Worm (Caenorhabditis elegans) whole organism, L2 larva: Measurements from ENCODE around the gene C36A4.11.

Experiments used
- C34F6.9 ChIP-seq: fragments of 150-350 bp; optimal IDR thresholded peaks from 2 replicates; lab custom pipeline; 2014; ENCODE audit warnings: missing biosample characterization, missing genetic modification characterization
- F13H6.1 ChIP-seq: sonication (generic microtip); optimal IDR thresholded peaks from 2 replicates; lab custom pipeline; 2016; ENCODE audit warnings: missing genetic modification characterization, missing compliant biosample characterization
- R02D3.7 ChIP-seq: fragments of 150-350 bp; optimal IDR thresholded peaks from 2 replicates; lab custom pipeline; 2014; ENCODE audit warnings: missing biosample characterization, missing genetic modification characterization
- Y55F3AM.14 ChIP-seq: fragments of 200-800 bp; sonication (Bioruptor generic); optimal IDR thresholded peaks from 2 replicates; lab custom pipeline; 2018; ENCODE audit warnings: mild to moderate bottlenecking, missing genetic modification characterization, missing compliant biosample characterization
- ZK546.5 ChIP-seq: sonication (generic microtip); optimal IDR thresholded peaks from 2 replicates; lab custom pipeline; 2017; ENCODE audit warnings: missing biosample characterization, missing genetic modification characterization
- alr-1 ChIP-seq: fragments of 150-350 bp; optimal IDR thresholded peaks from 2 replicates; lab custom pipeline; 2014; ENCODE audit warnings: missing biosample characterization, missing genetic modification characterization
- aly-2 ChIP-seq: fragments of 150-350 bp; optimal IDR thresholded peaks from 2 replicates; lab custom pipeline; 2014; ENCODE audit warnings: missing biosample characterization, missing genetic modification characterization
- ama-1 ChIP-seq: fragments of 150-350 bp; optimal IDR thresholded peaks from 2 replicates; lab custom pipeline; 2018; ENCODE audit warnings: inconsistent platforms
- blmp-1 ChIP-seq: sonication (generic microtip); optimal IDR thresholded peaks from 2 replicates; lab custom pipeline; 2017; ENCODE audit warnings: missing genetic modification characterization, mild to moderate bottlenecking, missing compliant biosample characterization, antibody characterized with exemption, moderate library complexity; ENCODE audit not compliant: insufficient read depth
- ceh-16 ChIP-seq: fragments of 150-350 bp; optimal IDR thresholded peaks from 2 replicates; lab custom pipeline; 2014; ENCODE audit warnings: missing biosample characterization, missing genetic modification characterization
- ceh-82 ChIP-seq: fragments of 150-350 bp; optimal IDR thresholded peaks from 2 replicates; lab custom pipeline; 2014; ENCODE audit warnings: missing biosample characterization, missing genetic modification characterization
- crh-2 ChIP-seq: sonication (generic microtip); optimal IDR thresholded peaks from 2 replicates; lab custom pipeline; 2017; ENCODE audit warnings: missing biosample characterization, missing genetic modification characterization
- dmd-4 ChIP-seq: sonication (generic microtip); optimal IDR thresholded peaks from 2 replicates; lab custom pipeline; 2017; ENCODE audit warnings: missing biosample characterization, missing genetic modification characterization
- egl-27 ChIP-seq: sonication (generic microtip); optimal IDR thresholded peaks from 3 replicates; lab custom pipeline; 2017; ENCODE audit warnings: missing biosample characterization, missing genetic modification reagents, missing genetic modification characterization
- elt-1 ChIP-seq: fragments of 150-350 bp; optimal IDR thresholded peaks from 2 replicates; lab custom pipeline; 2014; ENCODE audit warnings: missing biosample characterization, missing genetic modification characterization
- elt-3 ChIP-seq: sonication (generic microtip); optimal IDR thresholded peaks from 2 replicates; lab custom pipeline; 2017; ENCODE audit warnings: missing biosample characterization, missing genetic modification characterization
- fos-1 ChIP-seq: fragments of 150-350 bp; optimal IDR thresholded peaks from 2 replicates; lab custom pipeline; 2014; ENCODE audit warnings: missing biosample characterization, missing genetic modification characterization
- gmeb-1 ChIP-seq: fragments of 150-350 bp; optimal IDR thresholded peaks from 2 replicates; lab custom pipeline; 2014; ENCODE audit warnings: missing biosample characterization, missing genetic modification characterization
- lin-11 ChIP-seq: fragments of 150-350 bp; sonication (generic microtip); optimal IDR thresholded peaks from 2 replicates; lab custom pipeline; 2014; ENCODE audit warnings: missing biosample characterization, missing genetic modification characterization, inconsistent platforms, mixed read lengths
- lin-13 ChIP-seq: fragments of 150-350 bp; optimal IDR thresholded peaks from 2 replicates; lab custom pipeline; 2014; ENCODE audit warnings: missing biosample characterization, missing genetic modification reagents, missing genetic modification characterization
- lin-39 ChIP-seq: fragments of 150-350 bp; optimal IDR thresholded peaks from 2 replicates; lab custom pipeline; 2014; ENCODE audit warnings: missing biosample characterization, missing genetic modification reagents, missing genetic modification characterization
- lsy-2 ChIP-seq, 2 experiments: fragments of 150-350 bp in 1 of 2; sonication (generic microtip) in 1 of 2; optimal IDR thresholded peaks; 2 replicates each; lab custom pipeline; 2014 to 2017; ENCODE audit warnings: missing biosample characterization in 2 of 2, missing genetic modification characterization in 2 of 2
- mab-5 ChIP-seq: fragments of 150-350 bp; optimal IDR thresholded peaks from 2 replicates; lab custom pipeline; 2014; ENCODE audit warnings: missing biosample characterization, missing genetic modification characterization
- mbf-1 ChIP-seq: sonication (generic microtip); optimal IDR thresholded peaks from 2 replicates; lab custom pipeline; 2017; ENCODE audit warnings: missing biosample characterization, missing genetic modification characterization
- mdl-1 ChIP-seq, 2 experiments: fragments of 150-350 bp in 1 of 2; sonication (generic microtip) in 1 of 2; optimal IDR thresholded peaks; 2 replicates each; lab custom pipeline; 2017; ENCODE audit warnings: missing biosample characterization in 2 of 2, missing genetic modification characterization in 2 of 2
- nhr-10 ChIP-seq: sonication (generic microtip); optimal IDR thresholded peaks from 2 replicates; lab custom pipeline; 2017; ENCODE audit warnings: missing biosample characterization, missing genetic modification characterization
- nhr-11 ChIP-seq: fragments of 150-350 bp; optimal IDR thresholded peaks from 2 replicates; lab custom pipeline; 2014; ENCODE audit warnings: missing biosample characterization, missing genetic modification characterization
- nhr-12 ChIP-seq: fragments of 150-350 bp; optimal IDR thresholded peaks from 2 replicates; lab custom pipeline; 2014; ENCODE audit warnings: missing biosample characterization, missing genetic modification characterization
- nhr-129 ChIP-seq: fragments of 150-350 bp; optimal IDR thresholded peaks from 2 replicates; lab custom pipeline; 2014; ENCODE audit warnings: missing biosample characterization, missing genetic modification characterization
- nhr-21 ChIP-seq: fragments of 150-350 bp; optimal IDR thresholded peaks from 2 replicates; lab custom pipeline; 2014; ENCODE audit warnings: missing biosample characterization, missing genetic modification characterization
- nhr-23 ChIP-seq: fragments of 150-350 bp; optimal IDR thresholded peaks from 2 replicates; lab custom pipeline; 2014; ENCODE audit warnings: missing biosample characterization, missing genetic modification reagents, missing genetic modification characterization
- nhr-237 ChIP-seq: fragments of 150-350 bp; optimal IDR thresholded peaks from 2 replicates; lab custom pipeline; 2014; ENCODE audit warnings: missing biosample characterization, missing genetic modification characterization
- nhr-25 ChIP-seq: fragments of 150-350 bp; sonication (generic microtip); optimal IDR thresholded peaks from 3 replicates; lab custom pipeline; 2014; ENCODE audit warnings: missing biosample characterization, missing genetic modification characterization
- nhr-6 ChIP-seq: fragments of 150-350 bp; optimal IDR thresholded peaks from 2 replicates; lab custom pipeline; 2014; ENCODE audit warnings: missing biosample characterization, missing genetic modification characterization
- nhr-77 ChIP-seq: fragments of 150-350 bp; optimal IDR thresholded peaks from 2 replicates; lab custom pipeline; 2014; ENCODE audit warnings: missing biosample characterization, missing genetic modification characterization
- peb-1 ChIP-seq: fragments of 150-350 bp; optimal IDR thresholded peaks from 2 replicates; lab custom pipeline; 2014; ENCODE audit warnings: missing biosample characterization, missing genetic modification characterization
- sem-4 ChIP-seq: fragments of 150-350 bp; optimal IDR thresholded peaks from 2 replicates; lab custom pipeline; 2014; ENCODE audit warnings: missing biosample characterization, missing genetic modification reagents, missing genetic modification characterization
- skn-1 ChIP-seq: sonication (generic microtip); optimal IDR thresholded peaks from 2 replicates; lab custom pipeline; 2017; ENCODE audit warnings: missing biosample characterization, missing genetic modification characterization
- sma-3 ChIP-seq: sonication (generic microtip); optimal IDR thresholded peaks from 2 replicates; lab custom pipeline; 2016; ENCODE audit warnings: missing genetic modification reagents, missing genetic modification characterization, missing compliant biosample characterization
- sma-9 ChIP-seq, 2 experiments: fragments of 150-350 bp in 1 of 2; sonication (generic microtip) in 1 of 2; optimal IDR thresholded peaks; 2 replicates each; lab custom pipeline; 2014 to 2016; ENCODE audit warnings: missing genetic modification characterization in 2 of 2, mild to moderate bottlenecking in 1 of 2, missing biosample characterization in 1 of 2, missing compliant biosample characterization in 1 of 2, missing genetic modification reagents in 1 of 2, moderate library complexity in 1 of 2
- snpc-4 ChIP-seq: fragments of 150-350 bp; optimal IDR thresholded peaks from 2 replicates; lab custom pipeline; 2014; ENCODE audit warnings: missing biosample characterization, missing genetic modification characterization
- unc-39 ChIP-seq: fragments of 150-350 bp; optimal IDR thresholded peaks from 2 replicates; lab custom pipeline; 2014; ENCODE audit warnings: missing biosample characterization, missing genetic modification characterization
- unc-55 ChIP-seq: fragments of 150-350 bp; sonication (generic microtip); optimal IDR thresholded peaks from 3 replicates; lab custom pipeline; 2014; ENCODE audit warnings: missing biosample characterization, missing genetic modification reagents, missing genetic modification characterization
- unc-62 ChIP-seq: fragments of 150-350 bp; optimal IDR thresholded peaks from 2 replicates; lab custom pipeline; 2014; ENCODE audit warnings: missing biosample characterization, missing genetic modification reagents, missing genetic modification characterization
- zag-1 ChIP-seq: fragments of 150-350 bp; optimal IDR thresholded peaks from 2 replicates; lab custom pipeline; 2014; ENCODE audit warnings: missing biosample characterization, missing genetic modification characterization
- ztf-1 ChIP-seq: fragments of 200-800 bp; sonication (Bioruptor generic); conservative IDR thresholded peaks from 2 replicates; pipeline ENCODE4 v1.3.6; 2022; ENCODE audit warnings: missing genetic modification characterization, missing compliant biosample characterization
- ztf-11 ChIP-seq: sonication (generic microtip); optimal IDR thresholded peaks from 2 replicates; lab custom pipeline; 2017; ENCODE audit warnings: missing biosample characterization, missing genetic modification characterization
- ztf-4 ChIP-seq: fragments of 150-350 bp; optimal IDR thresholded peaks from 2 replicates; lab custom pipeline; 2014; ENCODE audit warnings: missing biosample characterization, missing genetic modification characterization

Gene C36A4.11

ce11 chrIII:3867937-3868929 is 27.9 kb downstream of the C36A4.11 start:
- no peak for TF ChIP-seq R02D3.7 (tag; lab: Kevin White, UChicago)
- TF ChIP-seq nhr-23, result no peak
- TF ChIP-seq fos-1 (tag; lab: Kevin White, UChicago), result no peak
- no peak for TF ChIP-seq alr-1 (tag; lab: Kevin White, UChicago)
- no peak for TF ChIP-seq mdl-1 (tag; optimal IDR thresholded peaks at IDR 0.05; lab: Kevin White, UChicago)
- no peak for TF ChIP-seq gmeb-1 (tag; lab: Kevin White, UChicago)
- TF ChIP-seq elt-1 (tag; lab: Kevin White, UChicago), result no peak
- TF ChIP-seq mbf-1 (tag; lab: Kevin White, UChicago), result no peak
- no peak for TF ChIP-seq peb-1 (tag; lab: Kevin White, UChicago)
- TF ChIP-seq nhr-6, result no peak
- no peak for TF ChIP-seq skn-1 (tag; lab: Kevin White, UChicago)
- TF ChIP-seq lsy-2 (tag; optimal IDR thresholded peaks at IDR 0.05; lab: Kevin White, UChicago), result no peak
- TF ChIP-seq sma-9 (GFP tag; optimal IDR thresholded peaks at IDR 0.05; lab: Kevin White, UChicago), result no peak
- TF ChIP-seq sma-9 (tag; optimal IDR thresholded peaks at IDR 0.05; lab: Kevin White, UChicago), result no peak
- no peak for TF ChIP-seq unc-39

ce11 chrIII:3869292-3869781 is 29.0 kb downstream of the C36A4.11 start:
- TF ChIP-seq dmd-4 (no peak), skn-1 (tag; lab: Kevin White, UChicago) (no peak), lsy-2 (tag; optimal IDR thresholded peaks at IDR 0.05; lab: Kevin White, UChicago) (no peak), ceh-82 (tag; lab: Kevin White, UChicago) (no peak), ztf-1 (GFP tag; lab: Robert Waterston, UW) (no peak), nhr-12 (tag; lab: Kevin White, UChicago) (no peak), unc-62 (GFP tag; lab: Kevin White, UChicago) (no peak), ama-1 (lab: Kevin White, UChicago) (peak; percentile 19), alr-1 (tag; lab: Kevin White, UChicago) (no peak), ZK546.5 (tag; lab: Kevin White, UChicago) (no peak), fos-1 (tag; lab: Kevin White, UChicago) (peak; percentile 36), crh-2 (tag; lab: Kevin White, UChicago) (peak; percentile 12), zag-1 (tag; lab: Kevin White, UChicago) (no peak), sma-9 (GFP tag; optimal IDR thresholded peaks at IDR 0.05; lab: Kevin White, UChicago) (no peak), sma-9 (tag; optimal IDR thresholded peaks at IDR 0.05; lab: Kevin White, UChicago) (no peak), unc-39 (no peak), mdl-1 (tag; optimal IDR thresholded peaks at IDR 0.05; lab: Kevin White, UChicago) (no peak), gmeb-1 (tag; lab: Kevin White, UChicago) (peak; percentile 33), sem-4 (tag; lab: Kevin White, UChicago) (no peak), nhr-10 (tag; lab: Kevin White, UChicago) (no peak), unc-55 (GFP tag; lab: Kevin White, UChicago) (no peak), nhr-21 (tag; lab: Kevin White, UChicago) (peak; percentile 68), sma-3 (peak; percentile 17), peb-1 (tag; lab: Kevin White, UChicago) (no peak), nhr-129 (no peak), aly-2 (tag; lab: Kevin White, UChicago) (no peak), ztf-4 (tag; lab: Kevin White, UChicago) (peak; percentile 25), blmp-1 (tag; lab: Kevin White, UChicago) (no peak), ztf-11 (no peak), ceh-16 (tag; lab: Kevin White, UChicago) (no peak), lin-13 (GFP tag; lab: Kevin White, UChicago) (no peak), nhr-11 (tag; lab: Kevin White, UChicago) (no peak), R02D3.7 (tag; lab: Kevin White, UChicago) (no peak), nhr-25 (peak; percentile 48), F13H6.1 (tag; lab: Kevin White, UChicago) (no peak), mbf-1 (tag; lab: Kevin White, UChicago) (no peak), nhr-23 (no peak), egl-27 (tag; lab: Kevin White, UChicago) (no peak), lin-39 (tag; lab: Kevin White, UChicago) (no peak), nhr-237 (tag; lab: Kevin White, UChicago) (no peak), nhr-6 (no peak), snpc-4 (no peak), mab-5 (no peak), C34F6.9 (tag; lab: Kevin White, UChicago) (no peak), nhr-77 (tag; lab: Kevin White, UChicago) (no peak), Y55F3AM.14 (GFP tag; lab: Kevin White, UChicago) (peak; percentile 37), elt-1 (tag; lab: Kevin White, UChicago) (no peak), elt-3 (tag; lab: Kevin White, UChicago) (no peak), lin-11 (tag; lab: Kevin White, UChicago) (no peak)
